Worm (Caenorhabditis elegans) whole organism, L1 larva: ENCODE data around the gene phb-2.

Experiments used
- C04F5.9 ChIP-seq: sonication (generic microtip); optimal IDR thresholded peaks from 2 replicates; lab custom pipeline; 2016; ENCODE audit warnings: missing genetic modification characterization, missing compliant biosample characterization
- C16A3.4 ChIP-seq: fragments of 150-350 bp; optimal IDR thresholded peaks from 2 replicates; lab custom pipeline; 2014; ENCODE audit warnings: missing biosample characterization, missing genetic modification characterization
- aha-1 ChIP-seq: fragments of 150-350 bp; optimal IDR thresholded peaks from 2 replicates; lab custom pipeline; 2014; ENCODE audit warnings: missing biosample characterization, missing genetic modification characterization
- alr-1 ChIP-seq: fragments of 200-800 bp; sonication (Bioruptor generic); optimal IDR thresholded peaks from 2 replicates; lab custom pipeline; 2018; ENCODE audit warnings: borderline replicate concordance, mild to moderate bottlenecking, missing genetic modification characterization, missing compliant biosample characterization
- ama-1 ChIP-seq: fragments of 150-350 bp; optimal IDR thresholded peaks from 2 replicates; lab custom pipeline; 2014
- blmp-1 ChIP-seq: fragments of 150-350 bp; optimal IDR thresholded peaks from 2 replicates; lab custom pipeline; 2014; ENCODE audit warnings: missing biosample characterization, missing genetic modification characterization
- dsc-1 ChIP-seq: sonication (generic microtip); optimal IDR thresholded peaks from 2 replicates; lab custom pipeline; 2016; ENCODE audit warnings: mild to moderate bottlenecking, missing genetic modification characterization, missing compliant biosample characterization
- egl-13 ChIP-seq: sonication (generic microtip); optimal IDR thresholded peaks from 2 replicates; lab custom pipeline; 2016; ENCODE audit warnings: missing genotype, missing genetic modification reagents, missing genetic modification characterization, missing compliant biosample characterization
- egl-27 ChIP-seq, 2 experiments: fragments of 150-350 bp in 1 of 2; sonication (generic microtip); optimal IDR thresholded peaks; 3 replicates each; lab custom pipeline; 2017 to 2018; ENCODE audit warnings: missing biosample characterization in 2 of 2, missing genetic modification characterization in 2 of 2, missing genetic modification reagents in 2 of 2
- elt-3 ChIP-seq, 6 experiments: fragments of 150-350 bp in 1 of 6; sonication (generic microtip); optimal IDR thresholded peaks; 2 replicates each; lab custom pipeline; 2017 to 2018; ENCODE audit warnings: missing biosample characterization in 6 of 6, missing genetic modification characterization in 6 of 6, inconsistent platforms in 1 of 6
- ets-5 ChIP-seq: fragments of 200-800 bp; sonication (Bioruptor generic); IDR thresholded peaks from 2 replicates; pipeline ENCODE4 v1.3.6; 2022; ENCODE audit warnings: missing genetic modification characterization, missing compliant biosample characterization
- fkh-10 ChIP-seq: sonication (generic microtip); optimal IDR thresholded peaks from 2 replicates; lab custom pipeline; 2017; ENCODE audit warnings: missing biosample characterization, missing genetic modification reagents, missing genetic modification characterization
- fkh-4 ChIP-seq: sonication (generic microtip); optimal IDR thresholded peaks from 2 replicates; lab custom pipeline; 2016; ENCODE audit warnings: missing compliant biosample characterization, missing genetic modification characterization, borderline replicate concordance
- fkh-8 ChIP-seq: sonication (generic microtip); optimal IDR thresholded peaks from 2 replicates; lab custom pipeline; 2016; ENCODE audit warnings: mild to moderate bottlenecking, missing genetic modification characterization, missing compliant biosample characterization
- fos-1 ChIP-seq: fragments of 150-350 bp; optimal IDR thresholded peaks from 2 replicates; lab custom pipeline; 2014; ENCODE audit warnings: missing biosample characterization, missing genetic modification characterization
- grh-1 ChIP-seq: fragments of 200-800 bp; sonication (Bioruptor generic); IDR thresholded peaks from 2 replicates; pipeline ENCODE4 v1.3.6; 2022; ENCODE audit warnings: missing genetic modification reagents, missing genetic modification characterization, missing compliant biosample characterization
- hlh-17 ChIP-seq: fragments of 200-800 bp; sonication (Bioruptor generic); optimal IDR thresholded peaks from 2 replicates; lab custom pipeline; 2018; ENCODE audit warnings: missing genetic modification characterization, mild to moderate bottlenecking, missing compliant biosample characterization, moderate library complexity, borderline replicate concordance
- hlh-4 ChIP-seq: sonication (generic microtip); optimal IDR thresholded peaks from 2 replicates; lab custom pipeline; 2016; ENCODE audit warnings: mild to moderate bottlenecking, missing genetic modification characterization, missing compliant biosample characterization
- hpl-2 ChIP-seq: fragments of 150-350 bp; optimal IDR thresholded peaks from 2 replicates; lab custom pipeline; 2014; ENCODE audit warnings: missing biosample characterization, missing genetic modification reagents, missing genetic modification characterization
- jun-1 ChIP-seq: fragments of 150-350 bp; optimal IDR thresholded peaks from 2 replicates; lab custom pipeline; 2014; ENCODE audit warnings: missing biosample characterization, missing genetic modification reagents, missing genetic modification characterization
- lin-13 ChIP-seq: fragments of 150-350 bp; optimal IDR thresholded peaks from 2 replicates; lab custom pipeline; 2014; ENCODE audit warnings: missing biosample characterization, missing genetic modification reagents, missing genetic modification characterization
- lin-14 ChIP-seq: fragments of 200-800 bp; sonication (Bioruptor generic); optimal IDR thresholded peaks from 2 replicates; lab custom pipeline; 2018; ENCODE audit warnings: mild to moderate bottlenecking, missing genetic modification characterization, moderate library complexity, missing compliant biosample characterization
- lin-39 ChIP-seq: fragments of 150-350 bp; optimal IDR thresholded peaks from 2 replicates; lab custom pipeline; 2014; ENCODE audit warnings: missing biosample characterization, missing genetic modification reagents, missing genetic modification characterization
- lir-3 ChIP-seq: sonication (generic microtip); optimal IDR thresholded peaks from 2 replicates; lab custom pipeline; 2016; ENCODE audit warnings: mild to moderate bottlenecking, missing genetic modification characterization, moderate library complexity, missing compliant biosample characterization; ENCODE audit not compliant: poor library complexity
- lsy-2 ChIP-seq, 2 experiments: fragments of 150-350 bp; optimal IDR thresholded peaks; 2 replicates each; lab custom pipeline; 2014; ENCODE audit warnings: missing biosample characterization in 2 of 2, missing genetic modification characterization in 2 of 2
- mef-2 ChIP-seq: fragments of 150-350 bp; optimal IDR thresholded peaks from 2 replicates; lab custom pipeline; 2014; ENCODE audit warnings: missing biosample characterization, missing genetic modification characterization
- nhr-12 ChIP-seq: sonication (generic microtip); optimal IDR thresholded peaks from 2 replicates; lab custom pipeline; 2017; ENCODE audit warnings: missing biosample characterization, missing genetic modification characterization
- nhr-19 ChIP-seq: fragments of 200-800 bp; sonication (Bioruptor generic); conservative IDR thresholded peaks from 2 replicates; pipeline ENCODE4 v1.3.6; 2022; ENCODE audit warnings: missing genetic modification characterization, missing compliant biosample characterization
- nhr-20 ChIP-seq: sonication (generic microtip); optimal IDR thresholded peaks from 2 replicates; lab custom pipeline; 2016; ENCODE audit warnings: mild to moderate bottlenecking, missing genetic modification characterization, missing compliant biosample characterization
- nhr-237 ChIP-seq: fragments of 150-350 bp; optimal IDR thresholded peaks from 2 replicates; lab custom pipeline; 2014; ENCODE audit warnings: missing biosample characterization, missing genetic modification characterization
- nhr-28 ChIP-seq: fragments of 150-350 bp; optimal IDR thresholded peaks from 2 replicates; lab custom pipeline; 2014; ENCODE audit warnings: missing biosample characterization, missing genetic modification characterization
- nhr-71 ChIP-seq: sonication (generic microtip); optimal IDR thresholded peaks from 2 replicates; lab custom pipeline; 2016; ENCODE audit warnings: mild to moderate bottlenecking, missing genetic modification characterization, moderate library complexity, missing compliant biosample characterization
- nhr-76 ChIP-seq: sonication (generic microtip); optimal IDR thresholded peaks from 2 replicates; lab custom pipeline; 2017; ENCODE audit warnings: missing biosample characterization, missing genetic modification characterization
- nhr-84 ChIP-seq: sonication (generic microtip); optimal IDR thresholded peaks from 2 replicates; lab custom pipeline; 2017; ENCODE audit warnings: missing biosample characterization, missing genetic modification characterization
- nhr-85 ChIP-seq: sonication (generic microtip); peaks from one replicate; lab custom pipeline; 2016; ENCODE audit warnings: missing genetic modification characterization, inconsistent platforms, missing compliant biosample characterization
- nhr-90 ChIP-seq: sonication (generic microtip); optimal IDR thresholded peaks from 2 replicates; lab custom pipeline; 2016; ENCODE audit warnings: mild to moderate bottlenecking, missing genetic modification characterization, missing compliant biosample characterization; ENCODE audit not compliant: poor library complexity
- pag-3 ChIP-seq: sonication (generic microtip); optimal IDR thresholded peaks from 2 replicates; lab custom pipeline; 2017; ENCODE audit warnings: missing genetic modification characterization, mild to moderate bottlenecking, missing compliant biosample characterization, antibody characterized with exemption, borderline replicate concordance; ENCODE audit not compliant: insufficient read depth
- pax-3 ChIP-seq: fragments of 200-800 bp; sonication (Bioruptor generic); optimal IDR thresholded peaks from 2 replicates; lab custom pipeline; 2018; ENCODE audit warnings: mild to moderate bottlenecking, missing genetic modification characterization, moderate library complexity, missing compliant biosample characterization
- skn-1 ChIP-seq: fragments of 150-350 bp; optimal IDR thresholded peaks from 2 replicates; lab custom pipeline; 2014; ENCODE audit warnings: missing biosample characterization, missing genetic modification characterization
- snpc-4 ChIP-seq: fragments of 150-350 bp; optimal IDR thresholded peaks from 2 replicates; lab custom pipeline; 2014; ENCODE audit warnings: missing biosample characterization, missing genetic modification characterization
- snu-23 ChIP-seq: sonication (generic microtip); optimal IDR thresholded peaks from 2 replicates; lab custom pipeline; 2016; ENCODE audit warnings: missing genetic modification characterization, missing compliant biosample characterization
- sox-4 ChIP-seq: sonication (generic microtip); optimal IDR thresholded peaks from 2 replicates; lab custom pipeline; 2016; ENCODE audit warnings: missing genetic modification characterization, missing compliant biosample characterization
- sptf-1 ChIP-seq: fragments of 150-350 bp; optimal IDR thresholded peaks from 2 replicates; lab custom pipeline; 2014; ENCODE audit warnings: missing biosample characterization, missing genetic modification characterization
- sup-37 ChIP-seq: fragments of 200-800 bp; sonication (Bioruptor generic); optimal IDR thresholded peaks from 2 replicates; lab custom pipeline; 2018; ENCODE audit warnings: mild to moderate bottlenecking, missing genetic modification characterization, missing compliant biosample characterization
- tbx-2 ChIP-seq: sonication (generic microtip); optimal IDR thresholded peaks from 2 replicates; lab custom pipeline; 2016; ENCODE audit warnings: missing genetic modification characterization, missing compliant biosample characterization
- tlp-1 ChIP-seq: fragments of 150-350 bp; optimal IDR thresholded peaks from 2 replicates; lab custom pipeline; 2014; ENCODE audit warnings: missing biosample characterization, missing genetic modification characterization
- unc-86 ChIP-seq: sonication (generic microtip); optimal IDR thresholded peaks from 2 replicates; lab custom pipeline; 2016; ENCODE audit warnings: missing genetic modification characterization, missing compliant biosample characterization
- vab-15 ChIP-seq: sonication (generic microtip); optimal IDR thresholded peaks from 2 replicates; lab custom pipeline; 2017; ENCODE audit warnings: missing genotype, mild to moderate bottlenecking, missing genetic modification characterization, missing compliant biosample characterization
- xbp-1 ChIP-seq: sonication (generic microtip); optimal IDR thresholded peaks from 2 replicates; lab custom pipeline; 2016; ENCODE audit warnings: missing genetic modification characterization, missing compliant biosample characterization
- zag-1 ChIP-seq: fragments of 150-350 bp; optimal IDR thresholded peaks from 2 replicates; lab custom pipeline; 2014; ENCODE audit warnings: missing biosample characterization, missing genetic modification characterization
- zip-4 ChIP-seq: fragments of 200-800 bp; sonication (Bioruptor generic); optimal IDR thresholded peaks from 2 replicates; lab custom pipeline; 2018; ENCODE audit warnings: mild to moderate bottlenecking, missing genetic modification characterization, moderate library complexity, missing compliant biosample characterization
- ztf-4 ChIP-seq: fragments of 150-350 bp; optimal IDR thresholded peaks from 2 replicates; lab custom pipeline; 2014; ENCODE audit warnings: missing biosample characterization, missing genetic modification characterization

The phb-2 gene

DNA sequence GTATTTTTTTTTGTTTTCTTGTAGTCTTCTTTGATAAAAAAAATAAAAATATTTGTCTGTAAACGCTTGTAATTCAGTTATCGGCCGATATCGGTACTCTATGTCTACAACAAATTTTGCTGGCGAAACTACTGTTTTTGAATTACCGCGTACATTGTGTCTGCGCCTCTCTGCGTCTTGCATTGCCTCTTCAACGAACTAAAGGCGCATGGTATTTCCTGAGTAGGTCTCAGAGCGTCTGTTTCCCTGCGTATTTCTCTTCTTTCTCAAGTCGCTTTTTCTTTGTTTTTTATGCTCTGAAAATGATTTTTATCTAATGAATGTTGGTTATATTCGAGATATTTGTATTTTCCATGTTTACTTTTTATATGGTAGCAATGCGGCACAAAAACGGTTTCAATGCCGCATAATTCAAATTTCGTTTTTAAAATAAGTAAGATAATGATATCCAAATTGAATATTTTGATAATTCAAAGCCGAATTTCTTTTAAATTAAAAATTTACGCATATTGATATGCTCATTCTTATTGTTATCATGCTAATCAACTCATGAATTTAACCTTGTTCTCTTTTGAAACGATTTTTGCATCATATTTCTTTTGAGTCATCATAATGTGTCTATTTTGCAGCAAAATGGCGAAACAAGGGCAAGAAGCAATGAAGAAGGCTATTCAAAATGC lies at the start of gene phb-2:
Gene phb-2, plus strand, starts transcription at position 630 of the 680 bp plus-strand sequence.
- no peak for TF ChIP-seq nhr-28 (tag; lab: Kevin White, UChicago)
- no peak for TF ChIP-seq egl-27 (tag; optimal IDR thresholded peaks at IDR 0.05; lab: Kevin White, UChicago)
- TF ChIP-seq aha-1 (tag; lab: Kevin White, UChicago) = no peak
- no peak for TF ChIP-seq fkh-4 (tag; lab: Kevin White, UChicago)
- TF ChIP-seq lin-14 = peak; percentile 73
- TF ChIP-seq nhr-19 = peak; percentile 79
- TF ChIP-seq jun-1 (tag; lab: Kevin White, UChicago) = peak; percentile 68
- TF ChIP-seq elt-3 (tag; optimal IDR thresholded peaks at IDR 0.05; lab: Kevin White, UChicago) = peak in 2 of 6 experiments; percentile 59 to 73
- no peak for TF ChIP-seq ets-5 (GFP tag; lab: Robert Waterston, UW)
- no peak for TF ChIP-seq zag-1 (tag; lab: Kevin White, UChicago)
- TF ChIP-seq tbx-2 (tag; lab: Kevin White, UChicago) = peak; percentile 80
- TF ChIP-seq hlh-17 (GFP tag; lab: Kevin White, UChicago) = no peak
- TF ChIP-seq fkh-10 (GFP tag; lab: Kevin White, UChicago) = peak; percentile 7
- TF ChIP-seq nhr-84 (tag; lab: Kevin White, UChicago) = no peak
- peak; percentile 63 for TF ChIP-seq unc-86 (tag; lab: Kevin White, UChicago)
- no peak for TF ChIP-seq pax-3 (tag; lab: Kevin White, UChicago)
- peak; percentile 91 for TF ChIP-seq nhr-85 (tag; lab: Kevin White, UChicago)
- peak; percentile 67 for TF ChIP-seq lir-3 (tag; lab: Kevin White, UChicago)
- TF ChIP-seq nhr-12 (tag; lab: Kevin White, UChicago) = no peak
- TF ChIP-seq blmp-1 = peak; percentile 73
- peak; percentile 87 for TF ChIP-seq skn-1 (tag; lab: Kevin White, UChicago)
- peak; percentile 16 for TF ChIP-seq vab-15 (tag; lab: Kevin White, UChicago)
- TF ChIP-seq fkh-8 = peak; percentile 64
- peak; percentile 6 for TF ChIP-seq ama-1
- peak; percentile 73 for TF ChIP-seq nhr-90 (tag; lab: Kevin White, UChicago)
- no peak for TF ChIP-seq mef-2 (tag; lab: Kevin White, UChicago)
- peak; percentile 79 for TF ChIP-seq C16A3.4 (tag; lab: Kevin White, UChicago)
- TF ChIP-seq sptf-1 (tag; lab: Kevin White, UChicago) = no peak
- peak; percentile 7 for TF ChIP-seq hpl-2
- no peak for TF ChIP-seq alr-1 (tag; lab: Kevin White, UChicago)
- peak; percentile 88 for TF ChIP-seq nhr-71 (tag; lab: Kevin White, UChicago)
- peak; percentile 87 for TF ChIP-seq snu-23 (GFP tag; lab: Kevin White, UChicago)
- no peak for TF ChIP-seq zip-4
- TF ChIP-seq dsc-1 (tag; lab: Kevin White, UChicago) = peak; percentile 44
- TF ChIP-seq snpc-4 (tag; lab: Kevin White, UChicago) = peak; percentile 54
- peak; percentile 44 for TF ChIP-seq ztf-4 (tag; lab: Kevin White, UChicago)
- peak; percentile 79 for TF ChIP-seq nhr-20 (tag; lab: Kevin White, UChicago)
- TF ChIP-seq sup-37 = no peak
- peak; percentile 63 for TF ChIP-seq fos-1
- TF ChIP-seq lsy-2 (tag; optimal IDR thresholded peaks at IDR 0.05; lab: Kevin White, UChicago) = peak; percentile 86 to 94
- no peak for TF ChIP-seq nhr-237 (tag; lab: Kevin White, UChicago)
- TF ChIP-seq lin-13 (GFP tag; lab: Kevin White, UChicago) = peak; percentile 70
- no peak for TF ChIP-seq tlp-1
- peak; percentile 17 for TF ChIP-seq C04F5.9 (tag; lab: Kevin White, UChicago)
- peak; percentile 3 for TF ChIP-seq sox-4 (tag; lab: Kevin White, UChicago)
- no peak for TF ChIP-seq pag-3 (tag; lab: Kevin White, UChicago)
- peak; percentile 59 for TF ChIP-seq grh-1 (GFP tag; lab: Robert Waterston, UW)
- TF ChIP-seq nhr-76 = no peak
- TF ChIP-seq lin-39 (tag; lab: Kevin White, UChicago) = no peak
- peak; percentile 74 for TF ChIP-seq xbp-1 (tag; lab: Kevin White, UChicago)
- no peak for TF ChIP-seq hlh-4 (tag; lab: Kevin White, UChicago)
- no peak for TF ChIP-seq egl-13 (tag; lab: Kevin White, UChicago)
